Worm (Caenorhabditis elegans) whole organism, L1 larva: ENCODE data around the gene T03G11.9.

ENCODE experiments used
- Y116A8C.19 ChIP-seq: sonication (generic microtip); optimal IDR thresholded peaks from 2 replicates; lab custom pipeline; 2016; ENCODE audit warnings: missing compliant biosample characterization, missing genetic modification characterization, borderline replicate concordance
- blmp-1 ChIP-seq: fragments of 150-350 bp; optimal IDR thresholded peaks from 2 replicates; lab custom pipeline; 2014; ENCODE audit warnings: missing biosample characterization, missing genetic modification characterization
- fkh-10 ChIP-seq: sonication (generic microtip); optimal IDR thresholded peaks from 2 replicates; lab custom pipeline; 2017; ENCODE audit warnings: missing biosample characterization, missing genetic modification reagents, missing genetic modification characterization
- lin-15B ChIP-seq: fragments of 150-350 bp; sonication (generic microtip); optimal IDR thresholded peaks from 3 replicates; lab custom pipeline; 2014; ENCODE audit warnings: missing biosample characterization, missing genetic modification characterization
- rnt-1 ChIP-seq: sonication (generic microtip); optimal IDR thresholded peaks from 2 replicates; lab custom pipeline; 2016; ENCODE audit warnings: mild to moderate bottlenecking, missing genetic modification characterization, moderate library complexity, missing compliant biosample characterization
- tlp-1 ChIP-seq: fragments of 150-350 bp; optimal IDR thresholded peaks from 2 replicates; lab custom pipeline; 2014; ENCODE audit warnings: missing biosample characterization, missing genetic modification characterization

DNA sequence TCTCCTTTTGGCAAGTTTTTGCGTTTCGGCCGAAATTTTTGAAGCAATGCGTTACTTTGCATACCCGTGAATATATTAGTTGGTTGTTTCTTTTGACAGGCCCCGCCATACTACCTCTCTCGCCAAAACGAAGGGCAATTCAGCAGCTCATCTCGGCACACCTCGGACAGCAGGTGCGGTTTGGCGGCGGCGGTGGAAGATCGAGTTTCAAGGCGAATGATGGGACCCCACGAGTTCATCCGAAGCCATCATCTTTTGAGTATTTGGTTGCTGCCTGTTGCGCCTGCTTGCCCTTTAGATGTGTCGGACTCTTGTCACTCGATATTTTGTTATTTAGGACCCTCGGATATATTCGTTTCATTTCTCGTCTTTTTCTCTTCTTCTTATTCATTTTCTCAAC is 24.3 kb downstream of the T03G11.9 start:
- TF ChIP-seq rnt-1 (tag; lab: Kevin White, UChicago) (peak; percentile 25), tlp-1 (tag; lab: Kevin White, UChicago) (no peak), Y116A8C.19 (no peak), blmp-1 (no peak), fkh-10 (GFP tag; lab: Kevin White, UChicago) (no peak), lin-15B (tag; lab: Kevin White, UChicago) (no peak)
